Worm (Caenorhabditis elegans) whole organism, L4 larva: ENCODE measurements around the gene irld-8.

Source experiments
- F26F4.8 ChIP-seq: fragments of 200-800 bp; sonication (Bioruptor generic); conservative IDR thresholded peaks from 2 replicates; pipeline ENCODE4 v1.3.6; 2022; ENCODE audit warnings: missing genetic modification characterization, missing compliant biosample characterization
- F44E2.7 ChIP-seq: fragments of 200-800 bp; sonication (Bioruptor generic); IDR thresholded peaks from 2 replicates; pipeline ENCODE4 v2.1.2; 2022; ENCODE audit warnings: missing genetic modification characterization, missing compliant biosample characterization
- F49E8.2 ChIP-seq: sonication (generic microtip); optimal IDR thresholded peaks from 2 replicates; lab custom pipeline; 2016; ENCODE audit warnings: missing compliant biosample characterization, mild to moderate bottlenecking, missing genetic modification characterization, borderline replicate concordance
- R02D3.7 ChIP-seq: fragments of 150-350 bp; sonication (generic microtip); optimal IDR thresholded peaks from 3 replicates; lab custom pipeline; 2014; ENCODE audit warnings: missing biosample characterization, missing genetic modification characterization
- Y105C5A.15 ChIP-seq: fragments of 200-800 bp; sonication (Bioruptor generic); IDR thresholded peaks from 2 replicates; pipeline ENCODE4 v1.3.6; 2022; ENCODE audit warnings: missing genetic modification characterization, missing compliant biosample characterization
- Y48G9A.11 ChIP-seq: fragments of 200-800 bp; sonication (Bioruptor generic); IDR thresholded peaks from 2 replicates; pipeline ENCODE4 v1.3.6; 2022; ENCODE audit warnings: missing genetic modification reagents, missing genetic modification characterization, missing compliant biosample characterization
- Y5F2A.4 ChIP-seq: fragments of 200-800 bp; sonication (Bioruptor generic); optimal IDR thresholded peaks from 2 replicates; lab custom pipeline; 2018; ENCODE audit warnings: mild to moderate bottlenecking, missing genetic modification characterization, missing compliant biosample characterization
- ZK337.2 ChIP-seq: fragments of 200-800 bp; sonication (Bioruptor generic); IDR thresholded peaks from 2 replicates; pipeline ENCODE4 v1.3.6; 2022; ENCODE audit warnings: missing genetic modification reagents, missing genetic modification characterization, missing compliant biosample characterization
- aha-1 ChIP-seq: fragments of 150-350 bp; peaks from one replicate; lab custom pipeline; 2014; ENCODE audit warnings: missing biosample characterization, missing genetic modification characterization
- ama-1 ChIP-seq: fragments of 150-350 bp; optimal IDR thresholded peaks from 2 replicates; lab custom pipeline; 2014; ENCODE audit warnings: inconsistent platforms, mixed read lengths
- ceh-28 ChIP-seq: fragments of 150-350 bp; optimal IDR thresholded peaks from 2 replicates; lab custom pipeline; 2014; ENCODE audit warnings: missing biosample characterization, missing genetic modification reagents, missing genetic modification characterization
- ceh-32 ChIP-seq: sonication (generic microtip); optimal IDR thresholded peaks from 2 replicates; lab custom pipeline; 2016; ENCODE audit warnings: mild to moderate bottlenecking, missing genetic modification characterization, missing compliant biosample characterization; ENCODE audit not compliant: poor library complexity
- ceh-44 ChIP-seq: fragments of 200-800 bp; sonication (Bioruptor generic); IDR thresholded peaks from 2 replicates; pipeline ENCODE4 v1.3.6; 2022; ENCODE audit warnings: missing genetic modification reagents, missing genetic modification characterization, missing compliant biosample characterization
- cey-2 ChIP-seq: sonication (generic microtip); optimal IDR thresholded peaks from 3 replicates; lab custom pipeline; 2017; ENCODE audit warnings: missing genetic modification characterization, mild to moderate bottlenecking, missing compliant biosample characterization, antibody characterized with exemption, borderline replicate concordance; ENCODE audit not compliant: insufficient read depth
- ctbp-1 ChIP-seq: fragments of 200-800 bp; sonication (Bioruptor generic); IDR thresholded peaks from 2 replicates; pipeline ENCODE4 v1.3.6; 2022; ENCODE audit warnings: missing genetic modification reagents, missing genetic modification characterization, missing compliant biosample characterization
- daf-16 ChIP-seq, 3 experiments: sonication (generic microtip); optimal IDR thresholded peaks; 2 replicates each; lab custom pipeline; 2016 to 2017; ENCODE audit warnings: missing genetic modification characterization in 3 of 3, missing genetic modification reagents in 3 of 3, mild to moderate bottlenecking in 2 of 3, missing compliant biosample characterization in 2 of 3, missing biosample characterization in 1 of 3, moderate library complexity in 1 of 3
- daf-8 ChIP-seq: fragments of 200-800 bp; sonication (Bioruptor generic); IDR thresholded peaks from 2 replicates; pipeline ENCODE4 v1.3.6; 2022; ENCODE audit warnings: missing genetic modification characterization, missing compliant biosample characterization
- dmd-8 ChIP-seq: fragments of 200-800 bp; sonication (Bioruptor generic); IDR thresholded peaks from 2 replicates; pipeline ENCODE4 v1.3.6; 2022; ENCODE audit warnings: missing genetic modification characterization, missing compliant biosample characterization
- duxl-1 ChIP-seq: sonication (generic microtip); optimal IDR thresholded peaks from 2 replicates; lab custom pipeline; 2016; ENCODE audit warnings: mild to moderate bottlenecking, missing genetic modification characterization, moderate library complexity, missing compliant biosample characterization; ENCODE audit not compliant: poor library complexity
- dve-1 ChIP-seq: sonication (generic microtip); optimal IDR thresholded peaks from 2 replicates; lab custom pipeline; 2017; ENCODE audit warnings: antibody characterized with exemption, mild to moderate bottlenecking, missing genetic modification characterization, missing compliant biosample characterization; ENCODE audit not compliant: insufficient read depth
- egl-27 ChIP-seq: sonication (generic microtip); optimal IDR thresholded peaks from 3 replicates; lab custom pipeline; 2017; ENCODE audit warnings: missing biosample characterization, missing genetic modification reagents, missing genetic modification characterization
- gei-8 ChIP-seq: fragments of 200-800 bp; sonication (Bioruptor generic); optimal IDR thresholded peaks from 2 replicates; lab custom pipeline; 2018; ENCODE audit warnings: mild to moderate bottlenecking, missing genetic modification characterization, missing compliant biosample characterization
- hif-1 ChIP-seq, 2 experiments: sonication (generic microtip); optimal IDR thresholded peaks; 2 replicates each; lab custom pipeline; 2016 to 2017; ENCODE audit warnings: missing compliant biosample characterization in 2 of 2, missing genetic modification characterization in 2 of 2, missing genetic modification reagents in 2 of 2, missing genotype in 2 of 2, mild to moderate bottlenecking in 1 of 2
- hmg-1.1 ChIP-seq: fragments of 200-800 bp; sonication (Bioruptor generic); IDR thresholded peaks from 2 replicates; pipeline ENCODE4 v1.3.6; 2022; ENCODE audit warnings: missing genetic modification reagents, missing genetic modification characterization, missing compliant biosample characterization
- lim-7 ChIP-seq: fragments of 200-800 bp; sonication (Bioruptor generic); IDR thresholded peaks from 2 replicates; pipeline ENCODE4 v1.3.6; 2022; ENCODE audit warnings: missing genetic modification characterization, missing compliant biosample characterization
- lin-38 ChIP-seq: fragments of 200-800 bp; sonication (Bioruptor generic); IDR thresholded peaks from 2 replicates; pipeline ENCODE4 v1.3.6; 2022; ENCODE audit warnings: missing genetic modification reagents, missing genetic modification characterization, missing compliant biosample characterization
- lin-39 ChIP-seq: fragments of 150-350 bp; optimal IDR thresholded peaks from 2 replicates; lab custom pipeline; 2014; ENCODE audit warnings: missing biosample characterization, missing genetic modification reagents, missing genetic modification characterization
- lir-3 ChIP-seq: sonication (generic microtip); optimal IDR thresholded peaks from 2 replicates; lab custom pipeline; 2016; ENCODE audit warnings: mild to moderate bottlenecking, missing genetic modification characterization, missing compliant biosample characterization
- madf-5 ChIP-seq, 2 experiments: fragments of 200-800 bp; sonication (Bioruptor generic); IDR thresholded peaks; 2 replicates each; pipeline ENCODE4 v1.3.6; 2022; ENCODE audit warnings: missing compliant biosample characterization in 2 of 2, missing genetic modification characterization in 2 of 2
- mdt-29 ChIP-seq: fragments of 200-800 bp; sonication (Bioruptor generic); IDR thresholded peaks from 2 replicates; pipeline ENCODE4 v1.3.6; 2022; ENCODE audit warnings: missing genetic modification reagents, missing genetic modification characterization, missing compliant biosample characterization
- mxl-3 ChIP-seq: fragments of 200-800 bp; sonication (Bioruptor generic); optimal IDR thresholded peaks from 2 replicates; lab custom pipeline; 2018; ENCODE audit warnings: mild to moderate bottlenecking, missing genetic modification characterization, missing compliant biosample characterization
- nhr-11 ChIP-seq: fragments of 150-350 bp; optimal IDR thresholded peaks from 2 replicates; lab custom pipeline; 2014; ENCODE audit warnings: missing biosample characterization, missing genetic modification characterization
- nhr-237 ChIP-seq: sonication (generic microtip); optimal IDR thresholded peaks from 2 replicates; lab custom pipeline; 2017; ENCODE audit warnings: missing biosample characterization, missing genetic modification characterization
- nhr-25 ChIP-seq: sonication (generic microtip); optimal IDR thresholded peaks from 2 replicates; lab custom pipeline; 2017; ENCODE audit warnings: missing genetic modification characterization, mild to moderate bottlenecking, missing compliant biosample characterization, antibody characterized with exemption, moderate library complexity, borderline replicate concordance; ENCODE audit not compliant: insufficient read depth
- nhr-41 ChIP-seq: fragments of 200-800 bp; sonication (Bioruptor generic); IDR thresholded peaks from 2 replicates; pipeline ENCODE4 v1.3.6; 2022; ENCODE audit warnings: missing genetic modification reagents, missing genetic modification characterization, missing compliant biosample characterization
- nhr-42 ChIP-seq: fragments of 200-800 bp; sonication (Bioruptor generic); IDR thresholded peaks from 2 replicates; pipeline ENCODE4 v1.3.6; 2022; ENCODE audit warnings: missing genetic modification characterization, missing compliant biosample characterization
- nhr-6 ChIP-seq: fragments of 150-350 bp; optimal IDR thresholded peaks from 2 replicates; lab custom pipeline; 2014; ENCODE audit warnings: missing biosample characterization, missing genetic modification characterization
- nhr-76 ChIP-seq: fragments of 150-350 bp; optimal IDR thresholded peaks from 2 replicates; lab custom pipeline; 2014; ENCODE audit warnings: missing biosample characterization, missing genetic modification characterization
- pha-4 ChIP-seq, 2 experiments: fragments of 150-350 bp in 1 of 2; fragments of 200-800 bp in 1 of 2; sonication (Bioruptor generic) in 1 of 2; IDR thresholded peaks in 1 of 2; optimal IDR thresholded peaks in 1 of 2; 2 replicates each; pipeline versions ENCODE4 v1.3.6 to Lab custom; 2014 to 2022; ENCODE audit warnings: missing genetic modification characterization in 2 of 2, missing genetic modification reagents in 2 of 2, missing biosample characterization in 1 of 2, missing compliant biosample characterization in 1 of 2
- rbr-2 ChIP-seq: sonication (generic microtip); optimal IDR thresholded peaks from 2 replicates; lab custom pipeline; 2016; ENCODE audit warnings: missing genotype, missing genetic modification characterization, missing compliant biosample characterization
- skn-1 ChIP-seq: fragments of 150-350 bp; optimal IDR thresholded peaks from 2 replicates; lab custom pipeline; 2014; ENCODE audit warnings: missing biosample characterization, missing genetic modification characterization
- snpc-1.2 ChIP-seq: fragments of 200-800 bp; sonication (Bioruptor generic); IDR thresholded peaks from 2 replicates; pipeline ENCODE4 v1.3.6; 2022; ENCODE audit warnings: missing genetic modification reagents, missing genetic modification characterization, missing compliant biosample characterization
- spr-1 ChIP-seq: sonication (generic microtip); optimal IDR thresholded peaks from 2 replicates; lab custom pipeline; 2016; ENCODE audit warnings: mild to moderate bottlenecking, missing genetic modification characterization, missing compliant biosample characterization
- tag-97 ChIP-seq: fragments of 200-800 bp; sonication (Bioruptor generic); IDR thresholded peaks from 2 replicates; pipeline ENCODE4 v1.3.6; 2022; ENCODE audit warnings: missing genetic modification characterization, missing compliant biosample characterization
- tra-1 ChIP-seq: fragments of 200-800 bp; sonication (Bioruptor generic); IDR thresholded peaks from 2 replicates; pipeline ENCODE4 v1.3.6; 2022; ENCODE audit warnings: missing genetic modification reagents, missing genetic modification characterization, missing compliant biosample characterization
- unc-39 ChIP-seq: sonication (generic microtip); optimal IDR thresholded peaks from 2 replicates; lab custom pipeline; 2017; ENCODE audit warnings: missing biosample characterization, missing genetic modification characterization
- zfp-3 ChIP-seq: fragments of 200-800 bp; sonication (Bioruptor generic); conservative IDR thresholded peaks from 2 replicates; pipeline ENCODE4 v1.3.6; 2022; ENCODE audit warnings: missing genetic modification reagents, missing genetic modification characterization, missing compliant biosample characterization
- ztf-11 ChIP-seq: fragments of 150-350 bp; optimal IDR thresholded peaks from 2 replicates; lab custom pipeline; 2014; ENCODE audit warnings: missing biosample characterization, missing genetic modification characterization

Gene irld-8

DNA sequence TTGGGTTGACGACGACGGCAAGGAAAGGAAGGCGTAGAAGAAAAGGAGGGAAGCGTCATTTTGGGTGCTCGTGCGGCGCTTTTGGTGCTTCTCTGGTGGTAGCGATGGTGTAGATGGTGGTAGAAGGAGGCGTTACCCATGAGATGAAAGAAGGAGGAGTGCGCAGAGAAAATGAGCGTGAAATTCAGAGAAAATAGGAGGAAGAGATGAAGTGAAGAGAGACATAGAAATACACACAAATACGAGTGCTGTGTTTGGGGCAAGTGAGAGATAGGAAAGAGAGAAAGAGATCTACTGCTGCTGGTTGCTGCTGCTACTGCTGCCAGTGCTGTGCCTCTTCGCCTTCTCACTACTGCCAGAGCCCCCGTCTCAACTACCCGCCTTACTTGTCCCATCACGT, 49.0 kb upstream of the irld-8 start (continued):
- TF ChIP-seq nhr-237 (tag; lab: Kevin White, UChicago) (no peak), R02D3.7 (tag; lab: Kevin White, UChicago) (no peak), tag-97 (GFP tag; lab: Robert Waterston, UW) (no peak), nhr-42 (no peak), rbr-2 (tag; lab: Kevin White, UChicago) (peak; percentile 54), lin-38 (no peak), dmd-8 (GFP tag; lab: Robert Waterston, UW) (no peak), madf-5 (GFP tag; IDR thresholded peaks at IDR 0.05; lab: Robert Waterston, UW) (no peak), F44E2.7 (GFP tag; lab: Robert Waterston, UW) (no peak), ceh-28 (no peak), lin-39 (tag; lab: Kevin White, UChicago) (no peak), spr-1 (tag; lab: Kevin White, UChicago) (no peak), ceh-44 (GFP tag; lab: Robert Waterston, UW) (no peak), tra-1 (no peak), F49E8.2 (tag; lab: Kevin White, UChicago) (no peak), daf-8 (no peak), F26F4.8 (GFP tag; lab: Robert Waterston, UW) (no peak), lim-7 (GFP tag; lab: Robert Waterston, UW) (no peak), gei-8 (no peak), nhr-41 (GFP tag; lab: Robert Waterston, UW) (no peak), duxl-1 (tag; lab: Kevin White, UChicago) (no peak), lir-3 (tag; lab: Kevin White, UChicago) (no peak), hmg-1.1 (GFP tag; lab: Robert Waterston, UW) (peak; percentile 78), ctbp-1 (GFP tag; lab: Robert Waterston, UW) (no peak), unc-39 (tag; lab: Kevin White, UChicago) (no peak), Y105C5A.15 (no peak), ZK337.2 (GFP tag; lab: Robert Waterston, UW) (no peak), nhr-25 (tag; lab: Kevin White, UChicago) (no peak), dve-1 (tag; lab: Kevin White, UChicago) (no peak), egl-27 (tag; lab: Kevin White, UChicago) (no peak), snpc-1.2 (no peak), cey-2 (no peak), ceh-32 (tag; lab: Kevin White, UChicago) (no peak), zfp-3 (GFP tag; lab: Robert Waterston, UW) (no peak), aha-1 (tag; lab: Kevin White, UChicago) (peak; percentile 63), nhr-76 (tag; lab: Kevin White, UChicago) (no peak), nhr-11 (tag; lab: Kevin White, UChicago) (no peak), pha-4 (GFP tag; IDR thresholded peaks at IDR 0.05; lab: Robert Waterston, UW) (peak; percentile 30; the same call in 1 of the 2 replicates), pha-4 (tag; optimal IDR thresholded peaks at IDR 0.05; lab: Kevin White, UChicago) (no peak), ama-1 (no peak), skn-1 (tag; lab: Kevin White, UChicago) (no peak), ztf-11 (tag; lab: Kevin White, UChicago) (no peak), nhr-6 (tag; lab: Kevin White, UChicago) (no peak), hif-1 (tag; optimal IDR thresholded peaks at IDR 0.05; lab: Kevin White, UChicago) (no peak), Y5F2A.4 (GFP tag; lab: Kevin White, UChicago) (no peak), mxl-3 (no peak), mdt-29 (no peak), daf-16 (GFP tag; optimal IDR thresholded peaks at IDR 0.05; lab: Kevin White, UChicago) (no peak), daf-16 (tag; optimal IDR thresholded peaks at IDR 0.05; lab: Kevin White, UChicago) (no peak), Y48G9A.11 (GFP tag; lab: Robert Waterston, UW) (no peak)
- TF ChIP-seq, all 104 proteins: peak for 12
